Fruit fly (Drosophila melanogaster): Measurements from ENCODE around the gene Cp19.

Cp19 gene

DNA sequence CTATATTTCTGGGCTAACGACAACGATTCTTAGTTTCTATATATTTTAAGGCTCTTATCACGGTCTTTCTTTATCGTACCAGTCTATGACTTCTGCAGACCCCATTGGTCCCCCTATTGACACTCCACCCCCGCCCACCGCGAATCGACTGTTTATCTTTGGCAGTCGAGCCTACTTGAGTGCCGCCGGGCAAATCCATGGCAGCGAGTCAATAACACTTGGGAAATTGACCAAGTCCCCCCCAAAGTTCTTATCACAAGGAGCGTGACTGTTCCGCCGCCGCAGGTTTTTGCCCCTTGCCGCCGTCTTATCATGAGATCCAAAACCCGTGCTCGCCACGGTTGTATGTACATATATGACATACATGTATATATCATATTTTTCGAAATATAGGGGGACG lies 30.1 kb upstream of the Cp19 start (continued):
- TF ChIP-seq vvl (GFP tag; IDR thresholded peaks at IDR 0.05) (peak; percentile 22; the same call in 1 of the 2 replicates), CG31388 (GFP tag; optimal IDR thresholded peaks at IDR 0.05) (no peak), CG11093 (GFP tag; IDR thresholded peaks at IDR 0.05) (no peak), sob (GFP tag; IDR thresholded peaks at IDR 0.05) (no peak), peb (GFP tag; IDR thresholded peaks at IDR 0.05) (no peak), B-H1 (GFP tag; IDR thresholded peaks at IDR 0.05) (no peak), CG2712 (tag; optimal IDR thresholded peaks at IDR 0.05) (no peak), CG13424 (tag; optimal IDR thresholded peaks at IDR 0.05) (no peak), CoRest (tag; optimal IDR thresholded peaks at IDR 0.05) (no peak), Dip2 (GFP tag; IDR thresholded peaks at IDR 0.05) (no peak), E2f2 (GFP tag; IDR thresholded peaks at IDR 0.05) (no peak), gce (GFP tag; IDR thresholded peaks at IDR 0.05) (peak; percentile 66; the same call in 2 of the 3 replicates), odd (GFP tag; optimal IDR thresholded peaks at IDR 0.05) (peak; percentile 30), CG8765 (GFP tag; IDR thresholded peaks at IDR 0.05) (no peak), zf30C (GFP tag; optimal IDR thresholded peaks at IDR 0.05) (no peak), HmgZ (tag; optimal IDR thresholded peaks at IDR 0.05) (no peak), ind (GFP tag; optimal IDR thresholded peaks at IDR 0.05) (no peak), CG8281 (tag; optimal IDR thresholded peaks at IDR 0.05) (peak; percentile 56), vfl (GFP tag; optimal IDR thresholded peaks at IDR 0.05) (no peak), lbe (GFP tag; optimal IDR thresholded peaks at IDR 0.05) (no peak), CG31365 (tag; optimal IDR thresholded peaks at IDR 0.05) (no peak), CG9797 (GFP tag; optimal IDR thresholded peaks at IDR 0.05) (no peak), seq (GFP tag; IDR thresholded peaks at IDR 0.05) (no peak), dm (GFP tag; optimal IDR thresholded peaks at IDR 0.05) (no peak), bbx (GFP tag; IDR thresholded peaks at IDR 0.05; ENCODE audit: partially characterized antibody) (no peak), CG2129 (GFP tag; IDR thresholded peaks at IDR 0.05; ENCODE audit: partially characterized antibody) (no peak), Sry-β (GFP tag; optimal IDR thresholded peaks at IDR 0.05) (no peak), pb (GFP tag; optimal IDR thresholded peaks at IDR 0.05) (no peak), fu2 (GFP tag; optimal IDR thresholded peaks at IDR 0.05) (no peak), Hr78 (GFP tag; optimal IDR thresholded peaks at IDR 0.05) (no peak), Hr39 (optimal IDR thresholded peaks at IDR 0.05) (no peak), CG7987 (GFP tag; optimal IDR thresholded peaks at IDR 0.05) (peak; percentile 73), pita (GFP tag; optimal IDR thresholded peaks at IDR 0.05) (no peak), gro (GFP tag; optimal IDR thresholded peaks at IDR 0.05) (no peak), luna (GFP tag; optimal IDR thresholded peaks at IDR 0.05) (no peak), ara (GFP tag; IDR thresholded peaks at IDR 0.05) (0 out of 2 replicates have a peak, but pooled peaks have one; percentile 24), Ssrp (tag; optimal IDR thresholded peaks at IDR 0.05) (no peak), jigr1 (GFP tag; IDR thresholded peaks at IDR 0.05) (no peak), CG11560 (tag; IDR thresholded peaks at IDR 0.05) (no peak), Spps (tag; optimal IDR thresholded peaks at IDR 0.05) (no peak), HHEX (GFP tag; optimal IDR thresholded peaks at IDR 0.05) (peak; percentile 21), fd64A (GFP tag; optimal IDR thresholded peaks at IDR 0.05) (peak; percentile 4), CG16813 (GFP tag; IDR thresholded peaks at IDR 0.05; ENCODE audit: partially characterized antibody) (no peak), jing (GFP tag; optimal IDR thresholded peaks at IDR 0.05) (no peak), CG2199 (GFP tag; IDR thresholded peaks at IDR 0.05) (no peak), tap (tag; optimal IDR thresholded peaks at IDR 0.05) (peak; percentile 1), Gug (GFP tag; IDR thresholded peaks at IDR 0.05) (no peak), CG11085 (GFP tag; IDR thresholded peaks at IDR 0.05) (no peak), CG10543 (GFP tag; optimal IDR thresholded peaks at IDR 0.05) (peak; percentile 68), B-H2 (GFP tag; optimal IDR thresholded peaks at IDR 0.05) (no peak), bsh (GFP tag; optimal IDR thresholded peaks at IDR 0.05) (no peak), TFAM (GFP tag; optimal IDR thresholded peaks at IDR 0.05) (no peak)
